Fruit fly (Drosophila melanogaster) whole organism, embryonic: ENCODE data around the gene Mvb12.

ENCODE experiments used
- Adf1 ChIP-seq: fragments of 200-800 bp; sonication (Bioruptor generic); IDR thresholded peaks from 2 replicates; pipeline ENCODE4 v1.3.6; 2022; ENCODE audit warnings: missing biosample characterization, missing genetic modification characterization
- Atf6 ChIP-seq: fragments of 200-800 bp; sonication (Bioruptor generic); IDR thresholded peaks from 2 replicates; pipeline ENCODE4 v1.3.6; 2022; ENCODE audit warnings: missing biosample characterization, missing genetic modification characterization
- CG11093 ChIP-seq: fragments of 200-800 bp; sonication (Bioruptor generic); IDR thresholded peaks from 3 replicates; pipeline ENCODE4 v1.3.6; 2022; ENCODE audit warnings: missing biosample characterization, missing genetic modification characterization
- CG12104 ChIP-seq: fragments of 200-800 bp; sonication (Bioruptor generic); optimal IDR thresholded peaks from 3 replicates; lab custom pipeline; 2016; ENCODE audit warnings: missing biosample characterization, missing genetic modification characterization
- CG1603 ChIP-seq: fragments of 200-800 bp; sonication (Bioruptor generic); optimal IDR thresholded peaks from 2 replicates; lab custom pipeline; 2019; ENCODE audit warnings: missing biosample characterization, mild to moderate bottlenecking, missing genetic modification characterization, moderate library complexity
- CG16813 ChIP-seq: fragments of 200-800 bp; sonication (Bioruptor generic); IDR thresholded peaks from 3 replicates; pipeline ENCODE4 v1.3.6; 2022; ENCODE audit warnings: missing biosample characterization, missing genetic modification characterization; ENCODE audit not compliant: partially characterized antibody
- CG7372 ChIP-seq: fragments of 200-800 bp; sonication (Bioruptor generic); IDR thresholded peaks from 2 replicates; pipeline ENCODE4 v1.3.6; 2022; ENCODE audit warnings: missing biosample characterization, missing genetic modification characterization
- CG7963 ChIP-seq: fragments of 200-800 bp; sonication (Bioruptor generic); IDR thresholded peaks from 3 replicates; pipeline ENCODE4 v1.3.6; 2022; ENCODE audit warnings: missing biosample characterization, missing genetic modification characterization; ENCODE audit not compliant: partially characterized antibody
- CG8089 ChIP-seq: fragments of 200-800 bp; sonication (Bioruptor generic); optimal IDR thresholded peaks from 3 replicates; lab custom pipeline; 2016; ENCODE audit warnings: missing biosample characterization, missing genetic modification characterization
- CG8290 ChIP-seq, 3 experiments: fragments of 200-800 bp; sonication (Bioruptor generic); optimal IDR thresholded peaks; 2 replicates each; lab custom pipeline; 2016 to 2019; ENCODE audit warnings: missing biosample characterization in 3 of 3, missing genetic modification characterization in 3 of 3, mild to moderate bottlenecking in 2 of 3, moderate library complexity in 1 of 3
- CG8478 ChIP-seq: fragments of >200 bp; optimal IDR thresholded peaks from 2 replicates; lab custom pipeline; 2018
- CG9437 ChIP-seq: fragments of 200-800 bp; sonication (Bioruptor generic); optimal IDR thresholded peaks from 2 replicates; lab custom pipeline; 2018; ENCODE audit warnings: missing biosample characterization, mild to moderate bottlenecking, missing genetic modification characterization
- Dfd ChIP-seq, 2 experiments: fragments of >200 bp; optimal IDR thresholded peaks; 2 replicates each; lab custom pipeline; 2017; ENCODE audit warnings: missing biosample characterization in 2 of 2, missing genetic modification characterization in 2 of 2
- Doc3 ChIP-seq: fragments of 200-800 bp; sonication (Bioruptor generic); IDR thresholded peaks from 3 replicates; pipeline ENCODE4 v1.3.6; 2022; ENCODE audit warnings: missing biosample characterization, missing genetic modification characterization; ENCODE audit not compliant: partially characterized antibody
- Dp ChIP-seq: fragments of 200-800 bp; sonication (Bioruptor generic); optimal IDR thresholded peaks from 2 replicates; lab custom pipeline; 2018; ENCODE audit warnings: missing biosample characterization, mild to moderate bottlenecking, missing genetic modification characterization, moderate library complexity
- Dref ChIP-seq: fragments of 200-800 bp; sonication (Bioruptor generic); IDR thresholded peaks from 2 replicates; pipeline ENCODE4 v1.3.6; 2022; ENCODE audit warnings: missing biosample characterization, missing genetic modification characterization
- HLH4C ChIP-seq: fragments of 200-800 bp; sonication (Bioruptor generic); IDR thresholded peaks from 3 replicates; pipeline ENCODE4 v1.3.6; 2022; ENCODE audit warnings: missing biosample characterization, missing genetic modification characterization; ENCODE audit not compliant: partially characterized antibody
- HLHmδ ChIP-seq: fragments of 200-800 bp; sonication (Bioruptor generic); optimal IDR thresholded peaks from 2 replicates; lab custom pipeline; 2018; ENCODE audit warnings: missing biosample characterization, mild to moderate bottlenecking, missing genetic modification characterization, moderate library complexity
- HmgD ChIP-seq: fragments of 200-800 bp; sonication (Bioruptor generic); optimal IDR thresholded peaks from 3 replicates; lab custom pipeline; 2016; ENCODE audit warnings: missing biosample characterization, missing genetic modification characterization
- Hr51 ChIP-seq, 2 experiments: fragments of 200-800 bp; sonication (Bioruptor generic); optimal IDR thresholded peaks; 2 replicates in 1 of 2; 3 replicates in 1 of 2; lab custom pipeline; 2016 to 2018; ENCODE audit warnings: missing biosample characterization in 2 of 2, missing genetic modification characterization in 2 of 2, mild to moderate bottlenecking in 1 of 2, moderate library complexity in 1 of 2
- Jarid2 ChIP-seq: fragments of 200-800 bp; sonication (Bioruptor generic); optimal IDR thresholded peaks from 3 replicates; lab custom pipeline; 2017; ENCODE audit warnings: mild to moderate bottlenecking, missing biosample characterization, missing genetic modification reagents, missing genetic modification characterization
- NC2α ChIP-seq: fragments of 200-800 bp; sonication (Bioruptor generic); optimal IDR thresholded peaks from 2 replicates; lab custom pipeline; 2016; ENCODE audit warnings: missing biosample characterization, missing genetic modification characterization
- Pdp1 ChIP-seq, 2 experiments: fragments of 200-800 bp; sonication (Bioruptor generic); optimal IDR thresholded peaks; 3 replicates each; lab custom pipeline; 2016; ENCODE audit warnings: missing biosample characterization in 2 of 2, missing genetic modification characterization in 2 of 2, mild to moderate bottlenecking in 1 of 2, moderate library complexity in 1 of 2
- Stat92E ChIP-seq, 3 experiments: fragments of >200 bp in 2 of 3; fragments of 200-800 bp in 1 of 3; sonication (Bioruptor generic) in 1 of 3; optimal IDR thresholded peaks; 2 replicates each; lab custom pipeline; 2017 to 2019; ENCODE audit warnings: missing biosample characterization in 3 of 3, missing genetic modification characterization in 3 of 3, mild to moderate bottlenecking in 1 of 3, moderate library complexity in 1 of 3
- Trl ChIP-seq, 3 experiments: fragments of >200 bp in 2 of 3; fragments of 200-800 bp in 1 of 3; sonication (Bioruptor generic) in 1 of 3; optimal IDR thresholded peaks; 2 replicates in 1 of 3; 3 replicates in 2 of 3; lab custom pipeline; 2016 to 2017; ENCODE audit warnings: missing biosample characterization in 1 of 3, missing genetic modification characterization in 1 of 3
- ara ChIP-seq: fragments of 200-800 bp; sonication (Bioruptor generic); IDR thresholded peaks from 2 replicates; pipeline ENCODE4 v1.3.6; 2022; ENCODE audit warnings: missing biosample characterization, missing genetic modification characterization
- crc ChIP-seq: fragments of 200-800 bp; sonication (Bioruptor generic); optimal IDR thresholded peaks from 2 replicates; lab custom pipeline; 2016; ENCODE audit warnings: missing biosample characterization, missing genetic modification characterization
- cwo ChIP-seq: fragments of 200-800 bp; sonication (Bioruptor generic); optimal IDR thresholded peaks from 3 replicates; lab custom pipeline; 2017; ENCODE audit warnings: missing biosample characterization, missing genetic modification characterization, mild to moderate bottlenecking, moderate library complexity, missing genetic modification reagents
- gce ChIP-seq: fragments of 200-800 bp; sonication (Bioruptor generic); IDR thresholded peaks from 3 replicates; pipeline ENCODE4 v1.3.6; 2022; ENCODE audit warnings: missing biosample characterization, missing genetic modification characterization
- gro ChIP-seq: fragments of 200-800 bp; sonication (Bioruptor generic); optimal IDR thresholded peaks from 2 replicates; lab custom pipeline; 2016; ENCODE audit warnings: missing biosample characterization, missing genetic modification characterization
- inv ChIP-seq: fragments of 200-800 bp; sonication (Bioruptor generic); IDR thresholded peaks from 2 replicates; pipeline ENCODE4 v1.3.6; 2022; ENCODE audit warnings: missing biosample characterization, missing genetic modification characterization; ENCODE audit not compliant: partially characterized antibody
- knrl ChIP-seq: fragments of 200-800 bp; sonication (Bioruptor generic); IDR thresholded peaks from 3 replicates; pipeline ENCODE4 v1.3.6; 2022; ENCODE audit warnings: missing biosample characterization, missing genetic modification characterization; ENCODE audit not compliant: partially characterized antibody
- lbe ChIP-seq: fragments of 200-800 bp; sonication (Bioruptor generic); optimal IDR thresholded peaks from 2 replicates; lab custom pipeline; 2016; ENCODE audit warnings: missing biosample characterization, mild to moderate bottlenecking, missing genetic modification characterization
- mld ChIP-seq: fragments of 200-800 bp; sonication (Bioruptor generic); IDR thresholded peaks from 3 replicates; pipeline ENCODE4 v1.3.6; 2022; ENCODE audit warnings: missing biosample characterization, missing genetic modification characterization; ENCODE audit not compliant: partially characterized antibody
- nau ChIP-seq: fragments of 200-800 bp; sonication (Bioruptor generic); optimal IDR thresholded peaks from 3 replicates; lab custom pipeline; 2017; ENCODE audit warnings: missing biosample characterization, mild to moderate bottlenecking, missing genetic modification characterization, missing genetic modification reagents
- odd ChIP-seq: fragments of 200-800 bp; sonication (Bioruptor generic); optimal IDR thresholded peaks from 2 replicates; lab custom pipeline; 2017; ENCODE audit warnings: missing biosample characterization, mild to moderate bottlenecking, missing genetic modification characterization
- phol ChIP-seq: fragments of 200-800 bp; sonication (Bioruptor generic); optimal IDR thresholded peaks from 3 replicates; lab custom pipeline; 2018; ENCODE audit warnings: missing biosample characterization, mild to moderate bottlenecking, missing genetic modification characterization, moderate library complexity
- psq ChIP-seq: fragments of 200-800 bp; sonication (Bioruptor generic); optimal IDR thresholded peaks from 2 replicates; lab custom pipeline; 2017; ENCODE audit warnings: missing biosample characterization, missing genetic modification characterization
- row ChIP-seq: fragments of 200-800 bp; sonication (Bioruptor generic); IDR thresholded peaks from 3 replicates; pipeline ENCODE4 v1.3.6; 2022; ENCODE audit warnings: missing biosample characterization, missing genetic modification characterization
- sens ChIP-seq: fragments of 200-800 bp; sonication (Bioruptor generic); peaks from one replicate; lab custom pipeline; 2016; ENCODE audit warnings: missing biosample characterization, missing genetic modification characterization
- sna ChIP-seq: fragments of 200-800 bp; sonication (Bioruptor generic); IDR thresholded peaks from 2 replicates; pipeline ENCODE4 v1.3.6; 2022; ENCODE audit warnings: missing biosample characterization, missing genetic modification characterization; ENCODE audit not compliant: partially characterized antibody
- sqz ChIP-seq: fragments of 200-800 bp; sonication (Bioruptor generic); optimal IDR thresholded peaks from 3 replicates; lab custom pipeline; 2018; ENCODE audit warnings: missing biosample characterization, mild to moderate bottlenecking, missing genetic modification characterization
- stwl ChIP-seq: fragments of 200-800 bp; sonication (Bioruptor generic); optimal IDR thresholded peaks from 3 replicates; lab custom pipeline; 2018; ENCODE audit warnings: missing biosample characterization, mild to moderate bottlenecking, missing genetic modification characterization, moderate library complexity
- tna ChIP-seq: fragments of 200-800 bp; sonication (Bioruptor generic); IDR thresholded peaks from 2 replicates; pipeline ENCODE4 v1.3.6; 2022; ENCODE audit warnings: missing biosample characterization, missing genetic modification characterization; ENCODE audit not compliant: partially characterized antibody
- trh ChIP-seq: fragments of 200-800 bp; sonication (Bioruptor generic); optimal IDR thresholded peaks from 2 replicates; lab custom pipeline; 2016; ENCODE audit warnings: missing biosample characterization, missing genetic modification characterization

Mvb12 gene

DNA sequence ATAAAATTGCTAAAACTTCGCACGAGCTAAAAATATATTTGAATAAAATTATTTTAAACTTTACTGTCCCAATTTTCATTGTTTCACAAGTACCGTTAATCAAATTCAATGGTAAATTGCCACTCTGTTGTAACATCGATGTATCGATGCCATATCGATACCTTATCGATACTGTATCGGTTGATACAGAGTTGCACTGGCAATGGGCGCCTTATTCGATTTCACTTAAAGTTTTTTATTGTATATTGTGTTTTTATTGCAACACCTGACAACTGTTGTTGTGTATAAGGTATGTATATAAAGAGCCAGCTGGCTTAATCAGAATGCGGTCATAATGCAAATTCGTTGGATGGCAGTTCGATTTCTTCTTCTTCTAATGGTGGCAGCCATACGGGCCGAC is 37.2 kb upstream of the Mvb12 start, which contains the start of gene CG43229 (continued):
- TF ChIP-seq Hr51 (GFP tag; optimal IDR thresholded peaks at IDR 0.05; lab: Kevin White, UChicago), result no peak
- TF ChIP-seq nau (GFP tag; lab: Kevin White, UChicago), result peak; percentile 5
- peak; percentile 91 for TF ChIP-seq Dref (GFP tag; lab: Robert Waterston, UW)
- peak; percentile 78 for TF ChIP-seq HLH4C (GFP tag; lab: Robert Waterston, UW)
- peak; percentile 44 for TF ChIP-seq sens (GFP tag; lab: Kevin White, UChicago)
- no peak for TF ChIP-seq CG8089 (GFP tag; lab: Kevin White, UChicago)
- TF ChIP-seq mld (GFP tag; lab: Robert Waterston, UW), result peak; percentile 76
- TF ChIP-seq CG16813 (GFP tag; lab: Robert Waterston, UW), result peak; percentile 83
- no peak for TF ChIP-seq cwo (GFP tag; lab: Kevin White, UChicago)
- 0 out of 3 replicates have a peak, but pooled peaks have one; percentile 32 for TF ChIP-seq gce
- peak; percentile 81 for TF ChIP-seq Dp (GFP tag; lab: Kevin White, UChicago)
- peak; percentile 85 for TF ChIP-seq CG7963 (GFP tag; lab: Robert Waterston, UW)
- TF ChIP-seq ara (GFP tag; lab: Robert Waterston, UW), result no peak
- TF ChIP-seq NC2α (GFP tag; lab: Kevin White, UChicago), result no peak
- TF ChIP-seq tna, result peak; percentile 79
- TF ChIP-seq Jarid2 (GFP tag; lab: Kevin White, UChicago), result no peak
- TF ChIP-seq inv (GFP tag; lab: Robert Waterston, UW), result peak; percentile 69
- TF ChIP-seq Doc3 (GFP tag; lab: Robert Waterston, UW), result peak; percentile 53; the same call in 1 of the 3 replicates
- no peak for TF ChIP-seq Adf1 (GFP tag; lab: Robert Waterston, UW)
- peak; percentile 17 for TF ChIP-seq phol
- TF ChIP-seq knrl (GFP tag; lab: Robert Waterston, UW), result peak; percentile 72; the same call in 2 of the 3 replicates
- 0 out of 2 replicates have a peak, but pooled peaks have one; percentile 37 for TF ChIP-seq sna
- no peak for TF ChIP-seq CG7372 (GFP tag; lab: Robert Waterston, UW)
- peak; percentile 52 for TF ChIP-seq CG8290 (GFP tag; optimal IDR thresholded peaks at IDR 0.05; lab: Kevin White, UChicago)
- peak in 1 of 2 experiments; percentile 30 for TF ChIP-seq CG8290 (tag; optimal IDR thresholded peaks at IDR 0.05; lab: Kevin White, UChicago)
- peak; percentile 82 for TF ChIP-seq stwl (tag; lab: Kevin White, UChicago)
- 0 out of 2 replicates have a peak, but pooled peaks have one; percentile 31 for TF ChIP-seq Atf6 (GFP tag; lab: Robert Waterston, UW)
- peak; percentile 98 for TF ChIP-seq CG1603 (tag; lab: Kevin White, UChicago)

DNA sequence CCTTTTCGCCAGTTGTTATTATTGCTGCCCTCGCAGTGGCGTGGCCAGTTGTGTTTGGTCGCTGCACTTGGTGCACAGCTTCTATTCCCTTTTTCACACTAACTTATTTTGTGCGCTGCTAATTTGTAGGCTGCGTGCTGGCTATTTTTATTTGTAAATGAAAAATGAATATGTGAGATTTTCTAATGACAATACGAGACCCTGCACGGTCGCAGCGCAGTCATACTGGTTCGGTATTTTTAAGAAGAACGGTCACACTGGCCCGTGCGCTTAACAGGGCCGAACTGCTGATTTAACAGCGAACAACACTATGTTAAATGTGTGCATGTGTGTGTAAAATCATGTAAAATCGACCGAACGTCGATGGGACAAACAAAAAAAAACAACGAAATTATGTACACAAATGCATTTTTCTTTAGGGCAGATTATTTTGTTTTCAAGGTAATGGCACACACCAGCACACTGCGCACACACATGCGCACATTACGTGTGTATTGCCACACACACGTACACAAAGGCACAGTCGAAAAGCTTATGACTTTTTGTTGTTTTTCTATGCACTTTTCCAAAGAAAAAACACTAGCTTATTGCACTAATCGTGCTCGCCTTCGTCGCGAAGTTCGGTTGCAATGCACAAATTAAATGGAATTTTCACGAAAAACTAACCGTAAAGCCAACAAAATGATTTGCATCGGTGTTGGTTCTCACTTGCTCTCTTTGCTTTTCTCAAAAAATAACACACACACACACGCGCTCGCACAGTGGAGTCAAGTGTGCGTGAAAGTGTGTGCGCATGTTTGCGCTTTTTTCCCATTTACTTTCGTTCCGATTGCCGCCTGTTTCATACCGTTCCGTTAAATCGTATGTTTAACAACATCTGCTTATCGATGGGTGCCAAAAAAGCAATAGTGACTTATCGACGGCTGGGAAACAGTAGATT is 36.1 kb upstream of the Mvb12 start, which contains the start of gene ari-1:
Gene ari-1, minus strand, starts transcription at position 875 of the 940 bp plus-strand sequence.
- TF ChIP-seq trh (GFP tag; lab: Kevin White, UChicago) (no peak), row (GFP tag; lab: Robert Waterston, UW) (peak; percentile 56), CG11093 (GFP tag; lab: Robert Waterston, UW) (no peak), sqz (GFP tag; lab: Kevin White, UChicago) (peak; percentile 9), CG12104 (GFP tag; lab: Kevin White, UChicago) (no peak), HmgD (GFP tag; lab: Kevin White, UChicago) (no peak), crc (GFP tag; lab: Kevin White, UChicago) (no peak), nau (GFP tag; lab: Kevin White, UChicago) (no peak), Stat92E (GFP tag; optimal IDR thresholded peaks at IDR 0.05; lab: Kevin White, UChicago) (no peak), CG9437 (GFP tag; lab: Kevin White, UChicago) (peak; percentile 68), lbe (GFP tag; lab: Kevin White, UChicago) (peak; percentile 17), Pdp1 (GFP tag; optimal IDR thresholded peaks at IDR 0.05; lab: Kevin White, UChicago) (peak in 1 of 2 experiments; percentile 15), CG1603 (tag; lab: Kevin White, UChicago) (peak; percentile 58), Trl (optimal IDR thresholded peaks at IDR 0.05; lab: Kevin White, UChicago) (peak; percentile 41 to 69), Trl (GFP tag; optimal IDR thresholded peaks at IDR 0.05; lab: Kevin White, UChicago) (no peak), gro (peak; percentile 32), HLHmδ (GFP tag; lab: Kevin White, UChicago) (no peak), CG8478 (lab: Kevin White, UChicago) (peak; percentile 96), Dfd (GFP tag; optimal IDR thresholded peaks at IDR 0.05; lab: Kevin White, UChicago) (no peak), odd (no peak), psq (no peak)
